Worm (Caenorhabditis elegans): ENCODE data around the gene K01G5.8.
A peak's percentile ranks its signal among the peaks of the same experiment; 100 is the strongest.

The K01G5.8 gene

ce11 chrIII:10706481-10706880 is 34.1 kb downstream of the K01G5.8 start:
- no peak for TF ChIP-seq nhr-237 (tag; optimal IDR thresholded peaks at IDR 0.05)
- no peak for TF ChIP-seq ceh-9 (tag; optimal IDR thresholded peaks at IDR 0.05)
- TF ChIP-seq nfya-1 (tag; optimal IDR thresholded peaks at IDR 0.05; ENCODE audit: insufficient read depth), result no peak
- no peak for TF ChIP-seq nhr-67 (tag; optimal IDR thresholded peaks at IDR 0.05)
- no peak for TF ChIP-seq nhr-11 (tag; optimal IDR thresholded peaks at IDR 0.05)
- no peak for TF ChIP-seq unc-62 (GFP tag; optimal IDR thresholded peaks at IDR 0.05)
- TF ChIP-seq ceh-16 (tag; optimal IDR thresholded peaks at IDR 0.05), result no peak
- TF ChIP-seq nhr-12 (tag; optimal IDR thresholded peaks at IDR 0.05), result no peak
- TF ChIP-seq eor-1 (tag; optimal IDR thresholded peaks at IDR 0.05), result no peak
- no peak for TF ChIP-seq nhr-76 (tag; optimal IDR thresholded peaks at IDR 0.05)
- no peak for TF ChIP-seq nhr-43 (tag; optimal IDR thresholded peaks at IDR 0.05; ENCODE audit: poor library complexity, severe bottlenecking)
- TF ChIP-seq hmg-11 (tag; optimal IDR thresholded peaks at IDR 0.05), result no peak
- TF ChIP-seq skn-1 (tag; optimal IDR thresholded peaks at IDR 0.05), result no peak

- TF ChIP-seq ceh-16 (tag; optimal IDR thresholded peaks at IDR 0.05), result no peak
- no peak for TF ChIP-seq fkh-10 (GFP tag; optimal IDR thresholded peaks at IDR 0.05)
- TF ChIP-seq ceh-9 (tag; optimal IDR thresholded peaks at IDR 0.05), result no peak
- TF ChIP-seq unc-39 (tag; optimal IDR thresholded peaks at IDR 0.05), result no peak
- TF ChIP-seq hmg-11 (tag; optimal IDR thresholded peaks at IDR 0.05), result no peak
- TF ChIP-seq tbx-2 (tag; optimal IDR thresholded peaks at IDR 0.05), result no peak
- no peak for TF ChIP-seq unc-62 (GFP tag; optimal IDR thresholded peaks at IDR 0.05)
- TF ChIP-seq nhr-76 (tag; optimal IDR thresholded peaks at IDR 0.05), result no peak
- no peak for TF ChIP-seq R02D3.7 (tag; optimal IDR thresholded peaks at IDR 0.05)
- no peak for TF ChIP-seq sea-2 (GFP tag; optimal IDR thresholded peaks at IDR 0.05)
- TF ChIP-seq eor-1 (tag; optimal IDR thresholded peaks at IDR 0.05), result no peak
- TF ChIP-seq ceh-28 (tag; optimal IDR thresholded peaks at IDR 0.05), result no peak
- TF ChIP-seq fkh-2 (tag; optimal IDR thresholded peaks at IDR 0.05), result no peak
- no peak for TF ChIP-seq ztf-4 (tag; optimal IDR thresholded peaks at IDR 0.05)
- TF ChIP-seq nhr-25 (tag; optimal IDR thresholded peaks at IDR 0.05), result no peak
- TF ChIP-seq nhr-23 (tag; optimal IDR thresholded peaks at IDR 0.05), result no peak
- TF ChIP-seq jun-1 (tag; optimal IDR thresholded peaks at IDR 0.05), result no peak
- TF ChIP-seq snpc-4 (tag; optimal IDR thresholded peaks at IDR 0.05), result no peak
- TF ChIP-seq nhr-237 (tag; optimal IDR thresholded peaks at IDR 0.05), result no peak
Measured at ce11 chrIII:10704499-10704898, 36.1 kb downstream of the K01G5.8 start.

ce11 chrIII:10703833-10704232 is 36.7 kb downstream of the K01G5.8 start:
- TF ChIP-seq elt-2 (tag; optimal IDR thresholded peaks at IDR 0.05), result no peak
- TF ChIP-seq lsy-12 (tag; optimal IDR thresholded peaks at IDR 0.05), result no peak
- no peak for TF ChIP-seq hmg-11 (tag; optimal IDR thresholded peaks at IDR 0.05)
- TF ChIP-seq elt-3 (tag; optimal IDR thresholded peaks at IDR 0.05), result no peak
- TF ChIP-seq ceh-16 (tag; optimal IDR thresholded peaks at IDR 0.05), result no peak
- no peak for TF ChIP-seq nhr-28 (tag; optimal IDR thresholded peaks at IDR 0.05)

ce11 chrIII:10702805-10703204 is 37.8 kb downstream of the K01G5.8 start:
- TF ChIP-seq nfya-1 (tag; optimal IDR thresholded peaks at IDR 0.05; ENCODE audit: insufficient read depth) (peak; percentile 86), ZK546.5 (tag; optimal IDR thresholded peaks at IDR 0.05) (no peak), nhr-77 (tag; optimal IDR thresholded peaks at IDR 0.05) (no peak), nhr-43 (tag; optimal IDR thresholded peaks at IDR 0.05; ENCODE audit: poor library complexity, severe bottlenecking) (no peak)

ce11 chrIII:10700460-10700859 is 40.1 kb downstream of the K01G5.8 start, which contains the start of gene Y39A1A.20:
TSS of gene Y39A1A.20 (minus strand) at chrIII:10700560.
- TF ChIP-seq lin-39 (tag; optimal IDR thresholded peaks at IDR 0.05) (no peak), fos-1 (tag; optimal IDR thresholded peaks at IDR 0.05) (no peak), nhr-76 (tag; optimal IDR thresholded peaks at IDR 0.05) (no peak), nhr-43 (tag; optimal IDR thresholded peaks at IDR 0.05; ENCODE audit: poor library complexity, severe bottlenecking) (no peak), pha-4 (tag; optimal IDR thresholded peaks at IDR 0.05) (no peak), daf-12 (tag; optimal IDR thresholded peaks at IDR 0.05) (no peak), nhr-11 (tag; optimal IDR thresholded peaks at IDR 0.05) (no peak)

Data from whole organism, L3 larva.